Fruit fly (Drosophila melanogaster) Kc167 (cell line): Measurements from ENCODE around the gene CG9643.

Experiments
- h ChIP-seq: fragments of >200 bp; optimal IDR thresholded peaks from 3 replicates; lab custom pipeline; 2018; ENCODE audit warnings: missing external identifiers
- ttk ChIP-seq: sonication (Bioruptor generic); optimal IDR thresholded peaks from 2 replicates; lab custom pipeline; 2017; ENCODE audit warnings: missing external identifiers

DNA sequence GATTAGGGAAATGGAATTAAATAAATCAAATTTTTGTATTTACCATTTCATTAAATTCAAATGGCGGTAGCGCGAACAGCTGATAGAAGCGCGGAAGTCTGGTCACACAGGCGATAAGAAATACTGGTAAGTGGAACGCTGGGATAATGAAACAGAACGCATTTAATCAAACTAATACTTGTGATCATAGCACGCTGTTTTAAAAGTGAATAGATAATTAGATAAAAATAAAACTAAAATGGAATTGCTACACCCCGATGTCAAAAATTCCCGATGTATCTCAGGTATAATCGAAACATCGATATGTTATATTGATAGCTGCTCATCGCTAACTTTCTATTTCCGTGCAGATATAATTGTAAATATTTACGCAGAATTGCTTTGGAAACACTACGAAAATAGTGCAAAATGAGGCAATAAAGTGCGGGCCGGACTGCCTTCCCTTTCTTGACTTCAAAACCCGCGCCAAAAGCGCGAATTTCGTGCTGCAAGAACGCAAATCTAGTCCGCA lies 13.6 kb upstream of the CG9643 start, which contains the start of the genes okr and CG3558:
- no peak for TF ChIP-seq ttk
- TF ChIP-seq h (lab: Kevin White, UChicago) = no peak
